Fruit fly (Drosophila melanogaster) S2 (cell line): ENCODE measurements around the gene GatA.

ENCODE experiments used
- CG8478 ChIP-seq: fragments of >200 bp; optimal IDR thresholded peaks from 2 replicates; lab custom pipeline; 2018
- CTCF ChIP-seq, 2 experiments: fragments of >200 bp; optimal IDR thresholded peaks; 2 replicates each; lab custom pipeline; 2018

DNA sequence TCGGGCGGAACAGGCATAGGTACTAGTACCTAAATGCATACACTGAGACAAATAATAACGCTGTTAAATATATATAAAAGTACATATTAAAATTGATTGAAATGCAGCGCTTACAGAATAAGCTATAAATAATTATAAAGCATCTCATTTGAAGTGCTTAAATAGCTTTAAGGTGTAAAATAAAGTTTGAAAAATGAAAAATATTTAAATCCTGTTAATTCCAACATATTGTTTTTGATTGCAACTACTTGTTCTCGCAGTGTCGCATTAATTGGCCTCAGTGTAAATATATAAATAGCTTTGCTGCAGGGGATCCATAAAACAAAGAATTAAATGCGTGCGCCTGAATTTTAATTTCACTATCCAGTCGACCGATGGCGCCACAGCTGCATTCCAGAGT, 29.7 kb upstream of the GatA start:
- TF ChIP-seq CG8478 (lab: Kevin White, UChicago) (no peak), CTCF (optimal IDR thresholded peaks at IDR 0.05; lab: Kevin White, UChicago) (no peak)
